Worm (Caenorhabditis elegans) whole organism, young adult: ENCODE data around the gene insc-1.

Source experiments
- D2030.7 ChIP-seq: fragments of 200-800 bp; sonication (Bioruptor generic); IDR thresholded peaks from 2 replicates; pipeline ENCODE4 v1.3.6; 2022; ENCODE audit warnings: missing genetic modification reagents, missing genetic modification characterization, missing compliant biosample characterization
- F37B4.10 ChIP-seq: fragments of 200-800 bp; sonication (Bioruptor generic); IDR thresholded peaks from 2 replicates; pipeline ENCODE4 v1.3.6; 2022; ENCODE audit warnings: missing genetic modification characterization, missing compliant biosample characterization
- K12H6.12 ChIP-seq: fragments of 200-800 bp; sonication (Bioruptor generic); optimal IDR thresholded peaks from 2 replicates; lab custom pipeline; 2018; ENCODE audit warnings: mild to moderate bottlenecking, missing genetic modification characterization, missing compliant biosample characterization
- Y53F4B.3 ChIP-seq: fragments of 200-800 bp; sonication (Bioruptor generic); IDR thresholded peaks from 2 replicates; pipeline ENCODE4 v1.3.6; 2022; ENCODE audit warnings: missing genetic modification reagents, missing genetic modification characterization, missing compliant biosample characterization
- ZK185.1 ChIP-seq: sonication (generic microtip); optimal IDR thresholded peaks from 2 replicates; lab custom pipeline; 2016; ENCODE audit warnings: mild to moderate bottlenecking, missing genetic modification characterization, missing compliant biosample characterization; ENCODE audit not compliant: poor library complexity, severe bottlenecking
- ama-1 ChIP-seq, 3 experiments: fragments of 150-350 bp in 1 of 3; sonication (generic microtip) in 2 of 3; optimal IDR thresholded peaks; 2 replicates each; lab custom pipeline; 2014 to 2018; ENCODE audit warnings: missing biosample characterization in 2 of 3, missing genetic modification characterization in 2 of 3, missing genetic modification reagents in 2 of 3
- aptf-2 ChIP-seq: fragments of 200-800 bp; sonication (Bioruptor generic); conservative IDR thresholded peaks from 2 replicates; pipeline ENCODE4 v1.3.6; 2022; ENCODE audit warnings: missing genetic modification reagents, missing genetic modification characterization, missing compliant biosample characterization
- atf-7 ChIP-seq: sonication (generic microtip); optimal IDR thresholded peaks from 2 replicates; lab custom pipeline; 2017; ENCODE audit warnings: mild to moderate bottlenecking, missing genetic modification characterization, missing compliant biosample characterization
- athp-1 ChIP-seq: sonication (generic microtip); optimal IDR thresholded peaks from 2 replicates; lab custom pipeline; 2017; ENCODE audit warnings: mild to moderate bottlenecking, missing genetic modification characterization, missing compliant biosample characterization
- attf-3 ChIP-seq: fragments of 200-800 bp; sonication (Bioruptor generic); conservative IDR thresholded peaks from 2 replicates; pipeline ENCODE4 v1.3.6; 2022; ENCODE audit warnings: missing genetic modification reagents, missing genetic modification characterization, missing compliant biosample characterization
- attf-5 ChIP-seq: fragments of 200-800 bp; sonication (Bioruptor generic); optimal IDR thresholded peaks from 2 replicates; lab custom pipeline; 2018; ENCODE audit warnings: mild to moderate bottlenecking, missing genetic modification characterization, missing compliant biosample characterization
- cebp-1 ChIP-seq, 2 experiments: fragments of 200-800 bp in 1 of 2; sonication (Bioruptor generic) in 1 of 2; sonication (generic microtip) in 1 of 2; IDR thresholded peaks in 1 of 2; optimal IDR thresholded peaks in 1 of 2; 2 replicates each; pipeline versions ENCODE4 v1.3.6 to Lab custom; 2017 to 2022; ENCODE audit warnings: missing compliant biosample characterization in 2 of 2, missing genetic modification characterization in 2 of 2, mild to moderate bottlenecking in 1 of 2, missing genetic modification reagents in 1 of 2, moderate library complexity in 1 of 2
- ceh-79 ChIP-seq: sonication (generic microtip); optimal IDR thresholded peaks from 2 replicates; lab custom pipeline; 2017; ENCODE audit warnings: mild to moderate bottlenecking, missing genetic modification characterization, missing compliant biosample characterization
- chd-7 ChIP-seq: sonication (generic microtip); optimal IDR thresholded peaks from 2 replicates; lab custom pipeline; 2016; ENCODE audit warnings: mild to moderate bottlenecking, missing genetic modification characterization, moderate library complexity, missing compliant biosample characterization
- dox-1 ChIP-seq: fragments of 200-800 bp; sonication (Bioruptor generic); IDR thresholded peaks from 2 replicates; pipeline ENCODE4 v1.3.6; 2022; ENCODE audit warnings: missing genetic modification reagents, missing genetic modification characterization, missing compliant biosample characterization
- egl-44 ChIP-seq: fragments of 200-800 bp; sonication (Bioruptor generic); IDR thresholded peaks from 2 replicates; pipeline ENCODE4 v1.3.6; 2022; ENCODE audit warnings: missing genetic modification reagents, missing genetic modification characterization, missing compliant biosample characterization
- egrh-3 ChIP-seq: fragments of 200-800 bp; sonication (Bioruptor generic); IDR thresholded peaks from 2 replicates; pipeline ENCODE4 v1.3.6; 2022; ENCODE audit warnings: missing genetic modification reagents, missing genetic modification characterization, missing compliant biosample characterization
- ekl-4 ChIP-seq: fragments of 200-800 bp; sonication (Bioruptor generic); IDR thresholded peaks from 2 replicates; pipeline ENCODE4 v1.3.6; 2022; ENCODE audit warnings: missing genetic modification reagents, missing genetic modification characterization, missing compliant biosample characterization
- gei-17 ChIP-seq: fragments of 200-800 bp; sonication (Bioruptor generic); optimal IDR thresholded peaks from 2 replicates; lab custom pipeline; 2018; ENCODE audit warnings: mild to moderate bottlenecking, missing genetic modification characterization, missing compliant biosample characterization
- hlh-12 ChIP-seq: sonication (generic microtip); optimal IDR thresholded peaks from 2 replicates; lab custom pipeline; 2016; ENCODE audit warnings: missing genetic modification characterization, missing compliant biosample characterization
- hmg-20 ChIP-seq: fragments of 200-800 bp; sonication (Bioruptor generic); IDR thresholded peaks from 2 replicates; pipeline ENCODE4 v1.3.6; 2022; ENCODE audit warnings: missing genetic modification reagents, missing genetic modification characterization, missing compliant biosample characterization
- hsf-1 ChIP-seq: fragments of 200-800 bp; sonication (Bioruptor generic); IDR thresholded peaks from 2 replicates; pipeline ENCODE4 v1.3.6; 2022; ENCODE audit warnings: missing genetic modification reagents, missing genetic modification characterization, missing compliant biosample characterization
- lin-26 ChIP-seq: fragments of 200-800 bp; sonication (Bioruptor generic); IDR thresholded peaks from 2 replicates; pipeline ENCODE4 v1.3.6; 2022; ENCODE audit warnings: missing genetic modification reagents, missing genetic modification characterization, missing compliant biosample characterization
- lin-40 ChIP-seq: sonication (generic microtip); optimal IDR thresholded peaks from 2 replicates; lab custom pipeline; 2016; ENCODE audit warnings: missing genetic modification characterization, mild to moderate bottlenecking, missing compliant biosample characterization, missing genotype, missing genetic modification reagents
- madf-3 ChIP-seq: fragments of 200-800 bp; sonication (Bioruptor generic); IDR thresholded peaks from 2 replicates; pipeline ENCODE4 v1.3.6; 2022; ENCODE audit warnings: missing genetic modification reagents, missing genetic modification characterization, missing compliant biosample characterization
- mel-28 ChIP-seq: sonication (generic microtip); optimal IDR thresholded peaks from 2 replicates; lab custom pipeline; 2016; ENCODE audit warnings: borderline replicate concordance, mild to moderate bottlenecking, missing genetic modification characterization, missing compliant biosample characterization
- mes-4 ChIP-seq: sonication (generic microtip); optimal IDR thresholded peaks from 2 replicates; lab custom pipeline; 2016; ENCODE audit warnings: missing genotype, missing genetic modification characterization, missing compliant biosample characterization
- nfya-1 ChIP-seq: sonication (generic microtip); optimal IDR thresholded peaks from 2 replicates; lab custom pipeline; 2017; ENCODE audit warnings: antibody characterized with exemption, missing compliant biosample characterization, missing genetic modification characterization, borderline replicate concordance; ENCODE audit not compliant: insufficient read depth
- nfya-2 ChIP-seq: fragments of 200-800 bp; sonication (Bioruptor generic); IDR thresholded peaks from 2 replicates; pipeline ENCODE4 v1.3.6; 2022; ENCODE audit warnings: missing genetic modification reagents, missing genetic modification characterization, missing compliant biosample characterization
- nhr-80 ChIP-seq: sonication (generic microtip); optimal IDR thresholded peaks from 2 replicates; lab custom pipeline; 2016; ENCODE audit warnings: missing genetic modification characterization, missing compliant biosample characterization
- nhr-90 ChIP-seq: sonication (generic microtip); optimal IDR thresholded peaks from 2 replicates; lab custom pipeline; 2016; ENCODE audit warnings: missing genotype, mild to moderate bottlenecking, missing genetic modification characterization, missing compliant biosample characterization
- pbrm-1 ChIP-seq: fragments of 200-800 bp; sonication (Bioruptor generic); IDR thresholded peaks from 2 replicates; pipeline ENCODE4 v1.3.6; 2022; ENCODE audit warnings: missing genetic modification reagents, missing genetic modification characterization, missing compliant biosample characterization
- pha-4 ChIP-seq: fragments of 150-350 bp; sonication (generic microtip); optimal IDR thresholded peaks from 2 replicates; lab custom pipeline; 2014; ENCODE audit warnings: missing biosample characterization, missing genetic modification reagents, missing genetic modification characterization
- sea-2 ChIP-seq: fragments of 200-800 bp; sonication (Bioruptor generic); IDR thresholded peaks from 2 replicates; pipeline ENCODE4 v1.3.6; 2022; ENCODE audit warnings: missing genetic modification characterization, missing compliant biosample characterization
- snpc-1.3 ChIP-seq: sonication (generic microtip); optimal IDR thresholded peaks from 2 replicates; lab custom pipeline; 2017; ENCODE audit warnings: missing genetic modification characterization, mild to moderate bottlenecking, missing compliant biosample characterization, antibody characterized with exemption, moderate library complexity, missing genotype, missing genetic modification reagents; ENCODE audit not compliant: insufficient read depth
- snpc-4 ChIP-seq, 5 experiments: fragments of 150-350 bp in 1 of 5; sonication (generic microtip) in 4 of 5; optimal IDR thresholded peaks; 2 replicates each; lab custom pipeline; 2014 to 2018; ENCODE audit warnings: missing genetic modification characterization in 5 of 5, missing biosample characterization in 3 of 5, antibody characterized with exemption in 2 of 5, mild to moderate bottlenecking in 2 of 5, missing compliant biosample characterization in 2 of 5, missing genotype in 2 of 5, moderate library complexity in 2 of 5, missing genetic modification reagents in 1 of 5
- unc-62 ChIP-seq: fragments of 150-350 bp; optimal IDR thresholded peaks from 2 replicates; lab custom pipeline; 2014; ENCODE audit warnings: missing biosample characterization, missing genetic modification reagents, missing genetic modification characterization
- ztf-18 ChIP-seq: sonication (generic microtip); optimal IDR thresholded peaks from 2 replicates; lab custom pipeline; 2016; ENCODE audit warnings: missing genotype, mild to moderate bottlenecking, missing genetic modification characterization, missing compliant biosample characterization
- ztf-28 ChIP-seq: fragments of 200-800 bp; sonication (Bioruptor generic); IDR thresholded peaks from 2 replicates; pipeline ENCODE4 v1.3.6; 2022; ENCODE audit warnings: missing genetic modification reagents, missing genetic modification characterization, missing compliant biosample characterization
- ztf-6 ChIP-seq: fragments of 200-800 bp; sonication (Bioruptor generic); IDR thresholded peaks from 2 replicates; pipeline ENCODE4 v1.3.6; 2022; ENCODE audit warnings: missing genetic modification reagents, missing genetic modification characterization, missing compliant biosample characterization

Gene insc-1

ce11 chrII:7392052-7392694 lies 33.5 kb downstream of the insc-1 start (continued):
- TF ChIP-seq attf-5 (GFP tag; lab: Kevin White, UChicago) (peak; percentile 80), snpc-4 (GFP tag; optimal IDR thresholded peaks at IDR 0.05; lab: Kevin White, UChicago) (peak; percentile 36), snpc-4 (tag; optimal IDR thresholded peaks at IDR 0.05; lab: Kevin White, UChicago) (peak in 1 of 4 experiments; percentile 24), mel-28 (tag; lab: Kevin White, UChicago) (no peak), madf-3 (GFP tag; lab: Robert Waterston, UW) (no peak), lin-40 (tag; lab: Kevin White, UChicago) (peak; percentile 28), mes-4 (no peak), D2030.7 (no peak), nfya-1 (tag; lab: Kevin White, UChicago) (no peak), pbrm-1 (peak; percentile 39; the same call in 1 of the 2 replicates), gei-17 (GFP tag; lab: Kevin White, UChicago) (no peak), nhr-90 (tag; lab: Kevin White, UChicago) (peak; percentile 9), aptf-2 (GFP tag; lab: Robert Waterston, UW) (no peak), nhr-80 (tag; lab: Kevin White, UChicago) (peak; percentile 86), athp-1 (tag; lab: Kevin White, UChicago) (no peak), ZK185.1 (tag; lab: Kevin White, UChicago) (peak; percentile 21), ztf-18 (peak; percentile 2), cebp-1 (GFP tag; IDR thresholded peaks at IDR 0.05; lab: Robert Waterston, UW) (peak; percentile 97), cebp-1 (tag; optimal IDR thresholded peaks at IDR 0.05; lab: Kevin White, UChicago) (peak; percentile 99), F37B4.10 (GFP tag; lab: Robert Waterston, UW) (no peak), pha-4 (tag; lab: Kevin White, UChicago) (no peak)
- TF ChIP-seq, all 124 proteins: peak for 18

- TF ChIP-seq attf-5 (GFP tag; lab: Kevin White, UChicago) (no peak), ztf-28 (GFP tag; lab: Robert Waterston, UW) (no peak), dox-1 (GFP tag; lab: Robert Waterston, UW) (peak; percentile 22; the same call in 1 of the 2 replicates)
Observed at ce11 chrII:7393393-7393792, 34.7 kb downstream of the insc-1 start.

- TF ChIP-seq nfya-2 (GFP tag; lab: Robert Waterston, UW) (no peak), ztf-18 (no peak), atf-7 (tag; lab: Kevin White, UChicago) (no peak), lin-26 (GFP tag; lab: Robert Waterston, UW) (0 out of 2 replicates have a peak, but pooled peaks have one; percentile 20), nhr-90 (tag; lab: Kevin White, UChicago) (no peak), Y53F4B.3 (GFP tag; lab: Robert Waterston, UW) (no peak), sea-2 (GFP tag; lab: Robert Waterston, UW) (no peak), egl-44 (no peak), cebp-1 (GFP tag; IDR thresholded peaks at IDR 0.05; lab: Robert Waterston, UW) (no peak), cebp-1 (tag; optimal IDR thresholded peaks at IDR 0.05; lab: Kevin White, UChicago) (peak; percentile 3), K12H6.12 (no peak), nhr-80 (tag; lab: Kevin White, UChicago) (no peak), unc-62 (GFP tag; lab: Kevin White, UChicago) (peak; percentile 45), ekl-4 (GFP tag; lab: Robert Waterston, UW) (no peak), hsf-1 (GFP tag; lab: Robert Waterston, UW) (no peak), snpc-1.3 (tag; lab: Kevin White, UChicago) (no peak), hmg-20 (GFP tag; lab: Robert Waterston, UW) (no peak), ceh-79 (tag; lab: Kevin White, UChicago) (no peak), chd-7 (tag; lab: Kevin White, UChicago) (no peak), hlh-12 (tag; lab: Kevin White, UChicago) (no peak), attf-3 (GFP tag; lab: Robert Waterston, UW) (no peak), egrh-3 (GFP tag; lab: Robert Waterston, UW) (no peak), ama-1 (optimal IDR thresholded peaks at IDR 0.05; lab: Kevin White, UChicago) (peak; percentile 21), ama-1 (GFP tag; optimal IDR thresholded peaks at IDR 0.05; lab: Kevin White, UChicago) (no peak), nfya-1 (tag; lab: Kevin White, UChicago) (no peak), ztf-6 (GFP tag; lab: Robert Waterston, UW) (no peak)
Observed at ce11 chrII:7393922-7394689, 35.4 kb downstream of the insc-1 start.
